Worm (Caenorhabditis elegans) whole organism, L4 larva: ENCODE measurements around the gene mrck-1.

Experiments used
- F37D6.2 ChIP-seq: sonication (generic microtip); optimal IDR thresholded peaks from 2 replicates; lab custom pipeline; 2016; ENCODE audit warnings: mild to moderate bottlenecking, missing genetic modification characterization, missing compliant biosample characterization
- R02D3.7 ChIP-seq: fragments of 150-350 bp; sonication (generic microtip); optimal IDR thresholded peaks from 3 replicates; lab custom pipeline; 2014; ENCODE audit warnings: missing biosample characterization, missing genetic modification characterization
- Y48G9A.11 ChIP-seq: fragments of 200-800 bp; sonication (Bioruptor generic); IDR thresholded peaks from 2 replicates; pipeline ENCODE4 v1.3.6; 2022; ENCODE audit warnings: missing genetic modification reagents, missing genetic modification characterization, missing compliant biosample characterization
- Y75B8A.6 ChIP-seq: fragments of 200-800 bp; sonication (Bioruptor generic); IDR thresholded peaks from 2 replicates; pipeline ENCODE4 v1.3.6; 2022; ENCODE audit warnings: missing genetic modification reagents, missing genetic modification characterization, missing compliant biosample characterization
- aha-1 ChIP-seq: fragments of 150-350 bp; peaks from one replicate; lab custom pipeline; 2014; ENCODE audit warnings: missing biosample characterization, missing genetic modification characterization
- ceh-28 ChIP-seq: fragments of 150-350 bp; optimal IDR thresholded peaks from 2 replicates; lab custom pipeline; 2014; ENCODE audit warnings: missing biosample characterization, missing genetic modification reagents, missing genetic modification characterization
- ceh-32 ChIP-seq: sonication (generic microtip); optimal IDR thresholded peaks from 2 replicates; lab custom pipeline; 2016; ENCODE audit warnings: mild to moderate bottlenecking, missing genetic modification characterization, missing compliant biosample characterization; ENCODE audit not compliant: poor library complexity
- ceh-44 ChIP-seq: fragments of 200-800 bp; sonication (Bioruptor generic); IDR thresholded peaks from 2 replicates; pipeline ENCODE4 v1.3.6; 2022; ENCODE audit warnings: missing genetic modification reagents, missing genetic modification characterization, missing compliant biosample characterization
- ceh-82 ChIP-seq: sonication (generic microtip); optimal IDR thresholded peaks from 2 replicates; lab custom pipeline; 2017; ENCODE audit warnings: missing biosample characterization, missing genetic modification characterization
- cey-2 ChIP-seq: sonication (generic microtip); optimal IDR thresholded peaks from 3 replicates; lab custom pipeline; 2017; ENCODE audit warnings: missing genetic modification characterization, mild to moderate bottlenecking, missing compliant biosample characterization, antibody characterized with exemption, borderline replicate concordance; ENCODE audit not compliant: insufficient read depth
- ctbp-1 ChIP-seq: fragments of 200-800 bp; sonication (Bioruptor generic); IDR thresholded peaks from 2 replicates; pipeline ENCODE4 v1.3.6; 2022; ENCODE audit warnings: missing genetic modification reagents, missing genetic modification characterization, missing compliant biosample characterization
- daf-8 ChIP-seq: fragments of 200-800 bp; sonication (Bioruptor generic); IDR thresholded peaks from 2 replicates; pipeline ENCODE4 v1.3.6; 2022; ENCODE audit warnings: missing genetic modification characterization, missing compliant biosample characterization
- dmd-6 ChIP-seq: fragments of 200-800 bp; sonication (Bioruptor generic); IDR thresholded peaks from 2 replicates; pipeline ENCODE4 v1.3.6; 2022; ENCODE audit warnings: missing genetic modification reagents, missing genetic modification characterization, missing compliant biosample characterization
- dve-1 ChIP-seq: sonication (generic microtip); optimal IDR thresholded peaks from 2 replicates; lab custom pipeline; 2017; ENCODE audit warnings: antibody characterized with exemption, mild to moderate bottlenecking, missing genetic modification characterization, missing compliant biosample characterization; ENCODE audit not compliant: insufficient read depth
- fkh-10 ChIP-seq: fragments of 150-350 bp; optimal IDR thresholded peaks from 2 replicates; lab custom pipeline; 2014; ENCODE audit warnings: missing biosample characterization, missing genetic modification reagents, missing genetic modification characterization
- hif-1 ChIP-seq, 2 experiments: sonication (generic microtip); optimal IDR thresholded peaks; 2 replicates each; lab custom pipeline; 2016 to 2017; ENCODE audit warnings: missing compliant biosample characterization in 2 of 2, missing genetic modification characterization in 2 of 2, missing genetic modification reagents in 2 of 2, missing genotype in 2 of 2, mild to moderate bottlenecking in 1 of 2
- hlh-11 ChIP-seq: fragments of 200-800 bp; sonication (Bioruptor generic); optimal IDR thresholded peaks from 2 replicates; lab custom pipeline; 2018; ENCODE audit warnings: mild to moderate bottlenecking, missing genetic modification characterization, missing compliant biosample characterization
- hlh-30 ChIP-seq: sonication (generic microtip); optimal IDR thresholded peaks from 2 replicates; lab custom pipeline; 2017; ENCODE audit warnings: antibody characterized with exemption, mild to moderate bottlenecking, missing genetic modification characterization, missing compliant biosample characterization; ENCODE audit not compliant: insufficient read depth
- hmg-1.1 ChIP-seq: fragments of 200-800 bp; sonication (Bioruptor generic); IDR thresholded peaks from 2 replicates; pipeline ENCODE4 v1.3.6; 2022; ENCODE audit warnings: missing genetic modification reagents, missing genetic modification characterization, missing compliant biosample characterization
- lin-1 ChIP-seq: fragments of 200-800 bp; sonication (Bioruptor generic); IDR thresholded peaks from 2 replicates; pipeline ENCODE4 v1.3.6; 2022; ENCODE audit warnings: missing genetic modification reagents, missing genetic modification characterization, missing compliant biosample characterization
- lin-13 ChIP-seq: fragments of 150-350 bp; optimal IDR thresholded peaks from 2 replicates; lab custom pipeline; 2014; ENCODE audit warnings: missing biosample characterization, missing genetic modification reagents, missing genetic modification characterization
- lin-38 ChIP-seq: fragments of 200-800 bp; sonication (Bioruptor generic); IDR thresholded peaks from 2 replicates; pipeline ENCODE4 v1.3.6; 2022; ENCODE audit warnings: missing genetic modification reagents, missing genetic modification characterization, missing compliant biosample characterization
- lin-39 ChIP-seq: fragments of 150-350 bp; optimal IDR thresholded peaks from 2 replicates; lab custom pipeline; 2014; ENCODE audit warnings: missing biosample characterization, missing genetic modification reagents, missing genetic modification characterization
- lir-3 ChIP-seq: sonication (generic microtip); optimal IDR thresholded peaks from 2 replicates; lab custom pipeline; 2016; ENCODE audit warnings: mild to moderate bottlenecking, missing genetic modification characterization, missing compliant biosample characterization
- lsy-2 ChIP-seq, 2 experiments: fragments of 150-350 bp in 1 of 2; sonication (generic microtip) in 1 of 2; optimal IDR thresholded peaks; 2 replicates each; lab custom pipeline; 2014 to 2017; ENCODE audit warnings: missing biosample characterization in 2 of 2, missing genetic modification characterization in 2 of 2
- madf-5 ChIP-seq, 2 experiments: fragments of 200-800 bp; sonication (Bioruptor generic); IDR thresholded peaks; 2 replicates each; pipeline ENCODE4 v1.3.6; 2022; ENCODE audit warnings: missing compliant biosample characterization in 2 of 2, missing genetic modification characterization in 2 of 2
- mdl-1 ChIP-seq, 2 experiments: fragments of 150-350 bp in 1 of 2; sonication (generic microtip) in 1 of 2; optimal IDR thresholded peaks; 2 replicates each; lab custom pipeline; 2014 to 2017; ENCODE audit warnings: missing biosample characterization in 2 of 2, missing genetic modification characterization in 2 of 2
- mep-1 ChIP-seq: fragments of 150-350 bp; sonication (generic microtip); optimal IDR thresholded peaks from 3 replicates; lab custom pipeline; 2014; ENCODE audit warnings: missing biosample characterization, missing genetic modification characterization
- mes-2 ChIP-seq: sonication (generic microtip); optimal IDR thresholded peaks from 2 replicates; lab custom pipeline; 2016; ENCODE audit warnings: missing genotype, mild to moderate bottlenecking, missing genetic modification characterization, missing compliant biosample characterization; ENCODE audit not compliant: poor library complexity, severe bottlenecking
- mxl-2 ChIP-seq: fragments of 200-800 bp; sonication (Bioruptor generic); conservative IDR thresholded peaks from 2 replicates; pipeline ENCODE4 v1.3.6; 2022; ENCODE audit warnings: missing genetic modification reagents, missing genetic modification characterization, missing compliant biosample characterization
- nhr-102 ChIP-seq: sonication (generic microtip); optimal IDR thresholded peaks from 2 replicates; lab custom pipeline; 2016; ENCODE audit warnings: mild to moderate bottlenecking, missing genetic modification characterization, moderate library complexity, missing compliant biosample characterization
- nhr-11 ChIP-seq: fragments of 150-350 bp; optimal IDR thresholded peaks from 2 replicates; lab custom pipeline; 2014; ENCODE audit warnings: missing biosample characterization, missing genetic modification characterization
- nhr-42 ChIP-seq: fragments of 200-800 bp; sonication (Bioruptor generic); IDR thresholded peaks from 2 replicates; pipeline ENCODE4 v1.3.6; 2022; ENCODE audit warnings: missing genetic modification characterization, missing compliant biosample characterization
- nhr-48 ChIP-seq: sonication (generic microtip); optimal IDR thresholded peaks from 2 replicates; lab custom pipeline; 2016; ENCODE audit warnings: mild to moderate bottlenecking, missing genetic modification characterization, missing compliant biosample characterization
- nhr-6 ChIP-seq: fragments of 150-350 bp; optimal IDR thresholded peaks from 2 replicates; lab custom pipeline; 2014; ENCODE audit warnings: missing biosample characterization, missing genetic modification characterization
- rbr-2 ChIP-seq: sonication (generic microtip); optimal IDR thresholded peaks from 2 replicates; lab custom pipeline; 2016; ENCODE audit warnings: missing genotype, missing genetic modification characterization, missing compliant biosample characterization
- set-16 ChIP-seq: fragments of 200-800 bp; sonication (Bioruptor generic); IDR thresholded peaks from 2 replicates; pipeline ENCODE4 v1.3.6; 2022; ENCODE audit warnings: missing genetic modification reagents, missing genetic modification characterization, missing compliant biosample characterization
- snpc-4 ChIP-seq: fragments of 150-350 bp; optimal IDR thresholded peaks from 2 replicates; lab custom pipeline; 2014; ENCODE audit warnings: missing biosample characterization, missing genetic modification characterization
- spr-1 ChIP-seq: sonication (generic microtip); optimal IDR thresholded peaks from 2 replicates; lab custom pipeline; 2016; ENCODE audit warnings: mild to moderate bottlenecking, missing genetic modification characterization, missing compliant biosample characterization
- spr-3 ChIP-seq: fragments of 200-800 bp; sonication (Bioruptor generic); optimal IDR thresholded peaks from 2 replicates; lab custom pipeline; 2018; ENCODE audit warnings: mild to moderate bottlenecking, missing genetic modification characterization, missing compliant biosample characterization
- tag-97 ChIP-seq: fragments of 200-800 bp; sonication (Bioruptor generic); IDR thresholded peaks from 2 replicates; pipeline ENCODE4 v1.3.6; 2022; ENCODE audit warnings: missing genetic modification characterization, missing compliant biosample characterization
- tra-1 ChIP-seq: fragments of 200-800 bp; sonication (Bioruptor generic); IDR thresholded peaks from 2 replicates; pipeline ENCODE4 v1.3.6; 2022; ENCODE audit warnings: missing genetic modification reagents, missing genetic modification characterization, missing compliant biosample characterization
- unc-62 ChIP-seq, 3 experiments: fragments of 150-350 bp in 1 of 3; sonication (generic microtip); optimal IDR thresholded peaks in 2 of 3; peaks in 1 of 3; 1 replicate in 1 of 3; 2 replicates in 2 of 3; lab custom pipeline; 2014 to 2017; ENCODE audit warnings: missing biosample characterization in 3 of 3, missing genetic modification characterization in 3 of 3, missing genetic modification reagents in 3 of 3, missing genotype in 1 of 3

Gene mrck-1

DNA sequence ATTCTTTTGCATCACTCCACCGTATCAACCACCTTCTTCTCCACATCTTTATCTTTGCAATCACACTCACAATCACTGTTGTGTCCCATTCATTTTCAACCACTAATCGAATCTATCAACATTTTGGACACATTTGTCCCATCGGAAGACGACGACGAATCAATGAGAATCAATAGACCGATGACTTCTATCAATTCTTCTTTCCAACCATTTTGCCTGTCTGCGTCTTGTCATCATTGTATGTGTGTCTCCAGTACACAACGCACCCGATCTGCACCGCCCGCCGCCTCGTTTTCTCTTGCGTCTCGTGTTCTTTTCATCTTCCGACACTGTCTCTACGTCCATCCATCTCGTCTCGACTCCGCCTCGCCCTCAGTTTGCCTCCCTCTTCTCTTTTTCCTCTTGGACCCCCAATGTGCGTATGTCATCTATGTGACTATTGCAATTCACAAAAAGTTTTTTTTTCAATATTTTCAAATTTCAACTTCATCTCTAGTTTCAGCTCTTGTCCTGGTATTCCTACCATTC, 20.6 kb downstream of the mrck-1 start, which contains the start of gene dmd-7 (continued):
- TF ChIP-seq ceh-32 (tag; lab: Kevin White, UChicago): no peak
- TF ChIP-seq Y48G9A.11 (GFP tag; lab: Robert Waterston, UW): no peak
- TF ChIP-seq spr-1 (tag; lab: Kevin White, UChicago): peak; percentile 59
- peak; percentile 80 for TF ChIP-seq mes-2 (tag; lab: Kevin White, UChicago)
- no peak for TF ChIP-seq R02D3.7 (tag; lab: Kevin White, UChicago)
- TF ChIP-seq nhr-42 (GFP tag; lab: Robert Waterston, UW): 0 out of 2 replicates have a peak, but pooled peaks have one; percentile 49
- TF ChIP-seq tra-1: peak; percentile 94
- no peak for TF ChIP-seq tag-97 (GFP tag; lab: Robert Waterston, UW)
- TF ChIP-seq mxl-2 (GFP tag; lab: Robert Waterston, UW): peak; percentile 69; the same call in 1 of the 2 replicates
- TF ChIP-seq Y75B8A.6: no peak
- TF ChIP-seq lin-1 (GFP tag; lab: Robert Waterston, UW): peak; percentile 75; the same call in 1 of the 2 replicates
- peak; percentile 99 for TF ChIP-seq aha-1 (tag; lab: Kevin White, UChicago)
- peak; percentile 75 to 86 for TF ChIP-seq lsy-2 (tag; optimal IDR thresholded peaks at IDR 0.05; lab: Kevin White, UChicago)
- TF ChIP-seq ceh-44 (GFP tag; lab: Robert Waterston, UW): no peak
- TF ChIP-seq set-16 (GFP tag; lab: Robert Waterston, UW): peak; percentile 58

DNA sequence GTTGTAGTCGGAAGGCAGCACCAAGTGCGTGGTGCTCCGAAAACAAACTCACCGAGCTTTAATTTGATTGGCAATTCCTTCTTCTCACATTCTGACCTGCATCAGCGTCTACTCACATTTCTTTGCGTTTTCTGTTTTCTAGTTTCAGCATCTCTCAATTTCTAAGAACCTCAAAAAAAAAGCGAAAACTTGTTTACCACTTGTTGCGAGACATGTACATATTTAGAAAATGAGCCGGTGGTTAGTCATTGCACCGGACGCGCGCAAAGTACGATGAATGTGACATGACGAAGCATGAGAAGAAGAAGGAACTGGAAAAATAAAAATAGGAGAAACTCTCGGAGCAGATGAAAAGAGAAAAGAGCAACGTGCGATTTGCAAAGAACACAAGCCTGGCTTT, 22.5 kb downstream of the mrck-1 start:
- no peak for TF ChIP-seq ceh-82
- no peak for TF ChIP-seq ceh-28 (tag; lab: Kevin White, UChicago)
- TF ChIP-seq fkh-10 (GFP tag; lab: Kevin White, UChicago): peak; percentile 57
- TF ChIP-seq lin-39 (tag; lab: Kevin White, UChicago): no peak
- TF ChIP-seq nhr-11 (tag; lab: Kevin White, UChicago): peak; percentile 71
- TF ChIP-seq aha-1 (tag; lab: Kevin White, UChicago): peak; percentile 59
- TF ChIP-seq mep-1: peak; percentile 26
- TF ChIP-seq F37D6.2 (tag; lab: Kevin White, UChicago): peak; percentile 40
- TF ChIP-seq snpc-4 (tag; lab: Kevin White, UChicago): no peak
- TF ChIP-seq hif-1 (tag; optimal IDR thresholded peaks at IDR 0.05; lab: Kevin White, UChicago): peak in 1 of 2 experiments; percentile 85
- TF ChIP-seq hmg-1.1 (GFP tag; lab: Robert Waterston, UW): peak; percentile 10; the same call in 1 of the 2 replicates
- TF ChIP-seq spr-3 (GFP tag; lab: Kevin White, UChicago): no peak
- 0 out of 2 replicates have a peak, but pooled peaks have one; percentile 11 for TF ChIP-seq dmd-6 (GFP tag; lab: Robert Waterston, UW)
- TF ChIP-seq hlh-30 (tag; lab: Kevin White, UChicago): peak; percentile 45
- TF ChIP-seq unc-62 (GFP tag; optimal IDR thresholded peaks at IDR 0.05 in 1 of 2; lab: Kevin White, UChicago): no peak
- no peak for TF ChIP-seq unc-62 (tag; optimal IDR thresholded peaks at IDR 0.05; lab: Kevin White, UChicago)
- no peak for TF ChIP-seq lin-38
- TF ChIP-seq rbr-2 (tag; lab: Kevin White, UChicago): peak; percentile 23
- peak in 1 of 2 experiments; percentile 60 for TF ChIP-seq mdl-1 (tag; optimal IDR thresholded peaks at IDR 0.05; lab: Kevin White, UChicago)
- TF ChIP-seq nhr-102: no peak
- no peak for TF ChIP-seq cey-2 (tag; lab: Kevin White, UChicago)
- no peak for TF ChIP-seq hlh-11
- no peak for TF ChIP-seq daf-8
- peak; percentile 55 for TF ChIP-seq nhr-6 (tag; lab: Kevin White, UChicago)
- peak; percentile 50; the same call in 1 of the 2 replicates for TF ChIP-seq ctbp-1
- TF ChIP-seq ceh-32 (tag; lab: Kevin White, UChicago): no peak
- no peak for TF ChIP-seq dve-1 (tag; lab: Kevin White, UChicago)
- TF ChIP-seq nhr-48 (tag; lab: Kevin White, UChicago): peak; percentile 86
- no peak for TF ChIP-seq madf-5 (GFP tag; IDR thresholded peaks at IDR 0.05; lab: Robert Waterston, UW)
- no peak for TF ChIP-seq lir-3 (tag; lab: Kevin White, UChicago)
- TF ChIP-seq lin-13 (GFP tag; lab: Kevin White, UChicago): no peak
